Worm (Caenorhabditis elegans) whole organism, L2 larva: ENCODE results near the gene pid-5.

Experiments
- C34F6.9 ChIP-seq: fragments of 150-350 bp; optimal IDR thresholded peaks from 2 replicates; lab custom pipeline; 2014; ENCODE audit warnings: missing biosample characterization, missing genetic modification characterization
- R02D3.7 ChIP-seq: fragments of 150-350 bp; optimal IDR thresholded peaks from 2 replicates; lab custom pipeline; 2014; ENCODE audit warnings: missing biosample characterization, missing genetic modification characterization
- Y55F3AM.14 ChIP-seq: fragments of 200-800 bp; sonication (Bioruptor generic); optimal IDR thresholded peaks from 2 replicates; lab custom pipeline; 2018; ENCODE audit warnings: mild to moderate bottlenecking, missing genetic modification characterization, missing compliant biosample characterization
- ZK546.5 ChIP-seq: sonication (generic microtip); optimal IDR thresholded peaks from 2 replicates; lab custom pipeline; 2017; ENCODE audit warnings: missing biosample characterization, missing genetic modification characterization
- ama-1 ChIP-seq: fragments of 150-350 bp; optimal IDR thresholded peaks from 2 replicates; lab custom pipeline; 2018; ENCODE audit warnings: inconsistent platforms
- blmp-1 ChIP-seq: sonication (generic microtip); optimal IDR thresholded peaks from 2 replicates; lab custom pipeline; 2017; ENCODE audit warnings: missing genetic modification characterization, mild to moderate bottlenecking, missing compliant biosample characterization, antibody characterized with exemption, moderate library complexity; ENCODE audit not compliant: insufficient read depth
- ceh-16 ChIP-seq: fragments of 150-350 bp; optimal IDR thresholded peaks from 2 replicates; lab custom pipeline; 2014; ENCODE audit warnings: missing biosample characterization, missing genetic modification characterization
- crh-2 ChIP-seq: sonication (generic microtip); optimal IDR thresholded peaks from 2 replicates; lab custom pipeline; 2017; ENCODE audit warnings: missing biosample characterization, missing genetic modification characterization
- dmd-4 ChIP-seq: sonication (generic microtip); optimal IDR thresholded peaks from 2 replicates; lab custom pipeline; 2017; ENCODE audit warnings: missing biosample characterization, missing genetic modification characterization
- egl-27 ChIP-seq: sonication (generic microtip); optimal IDR thresholded peaks from 3 replicates; lab custom pipeline; 2017; ENCODE audit warnings: missing biosample characterization, missing genetic modification reagents, missing genetic modification characterization
- elt-1 ChIP-seq: fragments of 150-350 bp; optimal IDR thresholded peaks from 2 replicates; lab custom pipeline; 2014; ENCODE audit warnings: missing biosample characterization, missing genetic modification characterization
- elt-3 ChIP-seq: sonication (generic microtip); optimal IDR thresholded peaks from 2 replicates; lab custom pipeline; 2017; ENCODE audit warnings: missing biosample characterization, missing genetic modification characterization
- fos-1 ChIP-seq: fragments of 150-350 bp; optimal IDR thresholded peaks from 2 replicates; lab custom pipeline; 2014; ENCODE audit warnings: missing biosample characterization, missing genetic modification characterization
- lin-11 ChIP-seq: fragments of 150-350 bp; sonication (generic microtip); optimal IDR thresholded peaks from 2 replicates; lab custom pipeline; 2014; ENCODE audit warnings: missing biosample characterization, missing genetic modification characterization, inconsistent platforms, mixed read lengths
- lin-13 ChIP-seq: fragments of 150-350 bp; optimal IDR thresholded peaks from 2 replicates; lab custom pipeline; 2014; ENCODE audit warnings: missing biosample characterization, missing genetic modification reagents, missing genetic modification characterization
- lin-39 ChIP-seq: fragments of 150-350 bp; optimal IDR thresholded peaks from 2 replicates; lab custom pipeline; 2014; ENCODE audit warnings: missing biosample characterization, missing genetic modification reagents, missing genetic modification characterization
- lsy-2 ChIP-seq, 2 experiments: fragments of 150-350 bp in 1 of 2; sonication (generic microtip) in 1 of 2; optimal IDR thresholded peaks; 2 replicates each; lab custom pipeline; 2014 to 2017; ENCODE audit warnings: missing biosample characterization in 2 of 2, missing genetic modification characterization in 2 of 2
- mbf-1 ChIP-seq: sonication (generic microtip); optimal IDR thresholded peaks from 2 replicates; lab custom pipeline; 2017; ENCODE audit warnings: missing biosample characterization, missing genetic modification characterization
- mdl-1 ChIP-seq, 2 experiments: fragments of 150-350 bp in 1 of 2; sonication (generic microtip) in 1 of 2; optimal IDR thresholded peaks; 2 replicates each; lab custom pipeline; 2017; ENCODE audit warnings: missing biosample characterization in 2 of 2, missing genetic modification characterization in 2 of 2
- nhr-11 ChIP-seq: fragments of 150-350 bp; optimal IDR thresholded peaks from 2 replicates; lab custom pipeline; 2014; ENCODE audit warnings: missing biosample characterization, missing genetic modification characterization
- nhr-12 ChIP-seq: fragments of 150-350 bp; optimal IDR thresholded peaks from 2 replicates; lab custom pipeline; 2014; ENCODE audit warnings: missing biosample characterization, missing genetic modification characterization
- nhr-129 ChIP-seq: fragments of 150-350 bp; optimal IDR thresholded peaks from 2 replicates; lab custom pipeline; 2014; ENCODE audit warnings: missing biosample characterization, missing genetic modification characterization
- nhr-21 ChIP-seq: fragments of 150-350 bp; optimal IDR thresholded peaks from 2 replicates; lab custom pipeline; 2014; ENCODE audit warnings: missing biosample characterization, missing genetic modification characterization
- nhr-23 ChIP-seq: fragments of 150-350 bp; optimal IDR thresholded peaks from 2 replicates; lab custom pipeline; 2014; ENCODE audit warnings: missing biosample characterization, missing genetic modification reagents, missing genetic modification characterization
- nhr-237 ChIP-seq: fragments of 150-350 bp; optimal IDR thresholded peaks from 2 replicates; lab custom pipeline; 2014; ENCODE audit warnings: missing biosample characterization, missing genetic modification characterization
- nhr-25 ChIP-seq: fragments of 150-350 bp; sonication (generic microtip); optimal IDR thresholded peaks from 3 replicates; lab custom pipeline; 2014; ENCODE audit warnings: missing biosample characterization, missing genetic modification characterization
- nhr-6 ChIP-seq: fragments of 150-350 bp; optimal IDR thresholded peaks from 2 replicates; lab custom pipeline; 2014; ENCODE audit warnings: missing biosample characterization, missing genetic modification characterization
- nhr-77 ChIP-seq: fragments of 150-350 bp; optimal IDR thresholded peaks from 2 replicates; lab custom pipeline; 2014; ENCODE audit warnings: missing biosample characterization, missing genetic modification characterization
- peb-1 ChIP-seq: fragments of 150-350 bp; optimal IDR thresholded peaks from 2 replicates; lab custom pipeline; 2014; ENCODE audit warnings: missing biosample characterization, missing genetic modification characterization
- sem-4 ChIP-seq: fragments of 150-350 bp; optimal IDR thresholded peaks from 2 replicates; lab custom pipeline; 2014; ENCODE audit warnings: missing biosample characterization, missing genetic modification reagents, missing genetic modification characterization
- skn-1 ChIP-seq: sonication (generic microtip); optimal IDR thresholded peaks from 2 replicates; lab custom pipeline; 2017; ENCODE audit warnings: missing biosample characterization, missing genetic modification characterization
- sma-3 ChIP-seq: sonication (generic microtip); optimal IDR thresholded peaks from 2 replicates; lab custom pipeline; 2016; ENCODE audit warnings: missing genetic modification reagents, missing genetic modification characterization, missing compliant biosample characterization
- sma-9 ChIP-seq, 2 experiments: fragments of 150-350 bp in 1 of 2; sonication (generic microtip) in 1 of 2; optimal IDR thresholded peaks; 2 replicates each; lab custom pipeline; 2014 to 2016; ENCODE audit warnings: missing genetic modification characterization in 2 of 2, mild to moderate bottlenecking in 1 of 2, missing biosample characterization in 1 of 2, missing compliant biosample characterization in 1 of 2, missing genetic modification reagents in 1 of 2, moderate library complexity in 1 of 2
- snpc-4 ChIP-seq: fragments of 150-350 bp; optimal IDR thresholded peaks from 2 replicates; lab custom pipeline; 2014; ENCODE audit warnings: missing biosample characterization, missing genetic modification characterization
- unc-39 ChIP-seq: fragments of 150-350 bp; optimal IDR thresholded peaks from 2 replicates; lab custom pipeline; 2014; ENCODE audit warnings: missing biosample characterization, missing genetic modification characterization
- unc-55 ChIP-seq: fragments of 150-350 bp; sonication (generic microtip); optimal IDR thresholded peaks from 3 replicates; lab custom pipeline; 2014; ENCODE audit warnings: missing biosample characterization, missing genetic modification reagents, missing genetic modification characterization
- unc-62 ChIP-seq: fragments of 150-350 bp; optimal IDR thresholded peaks from 2 replicates; lab custom pipeline; 2014; ENCODE audit warnings: missing biosample characterization, missing genetic modification reagents, missing genetic modification characterization
- ztf-1 ChIP-seq: fragments of 200-800 bp; sonication (Bioruptor generic); conservative IDR thresholded peaks from 2 replicates; pipeline ENCODE4 v1.3.6; 2022; ENCODE audit warnings: missing genetic modification characterization, missing compliant biosample characterization
- ztf-11 ChIP-seq: sonication (generic microtip); optimal IDR thresholded peaks from 2 replicates; lab custom pipeline; 2017; ENCODE audit warnings: missing biosample characterization, missing genetic modification characterization
- ztf-4 ChIP-seq: fragments of 150-350 bp; optimal IDR thresholded peaks from 2 replicates; lab custom pipeline; 2014; ENCODE audit warnings: missing biosample characterization, missing genetic modification characterization

The pid-5 gene

DNA sequence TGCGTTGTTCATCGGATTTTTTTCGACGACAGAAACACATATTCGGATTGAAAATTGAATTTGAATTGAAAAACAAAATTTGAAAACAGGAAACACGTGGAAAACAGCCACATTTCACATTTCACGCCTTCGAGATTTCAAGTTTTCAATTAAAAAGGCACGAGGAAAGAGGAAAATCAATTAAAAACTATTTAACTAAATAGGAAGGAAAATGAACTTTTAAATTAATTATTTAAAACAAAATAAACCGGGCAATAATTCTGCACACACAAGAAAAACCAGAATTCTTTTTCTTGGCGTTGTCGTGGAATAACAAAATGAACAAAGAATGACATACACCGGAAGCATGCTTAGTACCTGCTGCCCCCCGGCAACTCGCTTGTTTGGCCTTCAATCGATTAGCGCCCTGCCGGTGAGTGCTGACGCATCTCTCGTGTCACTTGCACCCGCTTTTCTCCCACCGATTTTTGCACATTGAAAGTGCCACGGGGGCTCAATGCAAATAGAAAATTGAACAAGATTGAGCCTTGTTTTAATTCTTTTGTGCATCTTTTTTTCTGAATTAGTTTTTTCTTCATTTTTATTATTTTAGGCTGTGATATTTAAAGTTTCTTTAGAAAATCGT, 19.0 kb downstream of the pid-5 start, which contains the start of gene Y45G5AM.9 (continued):
- TF ChIP-seq snpc-4 (tag; lab: Kevin White, UChicago) (peak; percentile 72), nhr-129 (peak; percentile 79), blmp-1 (no peak)
- TF ChIP-seq, all 48 proteins: peak for 20

DNA sequence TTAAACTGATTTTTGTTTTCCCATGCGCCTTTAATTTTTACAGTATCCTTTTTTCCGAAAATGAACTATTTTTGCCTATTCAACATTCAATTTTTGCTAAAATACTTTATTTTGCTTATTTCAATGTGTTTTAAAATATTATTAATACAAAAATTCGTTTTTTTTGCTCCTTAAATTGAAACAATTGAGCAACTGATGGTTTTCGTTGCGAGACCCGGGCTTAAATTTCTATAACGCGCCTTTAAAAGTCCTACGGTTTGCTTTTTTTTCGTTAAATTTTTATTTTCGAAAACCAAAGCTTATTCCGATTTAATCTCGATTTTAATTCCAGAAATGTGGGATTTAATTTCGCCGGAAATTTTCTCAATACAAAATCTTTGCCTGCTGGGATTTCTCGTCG, 19.6 kb downstream of the pid-5 start, which contains the start of gene algn-5:
Gene algn-5 (plus strand): TSS at position 295 of the 400 bp plus-strand sequence.
- TF ChIP-seq R02D3.7 (tag; lab: Kevin White, UChicago) = no peak
- no peak for TF ChIP-seq mbf-1
- TF ChIP-seq Y55F3AM.14 = no peak
- no peak for TF ChIP-seq lin-39 (tag; lab: Kevin White, UChicago)
- TF ChIP-seq fos-1 (tag; lab: Kevin White, UChicago) = no peak
- TF ChIP-seq nhr-23 (tag; lab: Kevin White, UChicago) = no peak
- no peak for TF ChIP-seq elt-1 (tag; lab: Kevin White, UChicago)
- TF ChIP-seq ama-1 = no peak
- no peak for TF ChIP-seq elt-3 (tag; lab: Kevin White, UChicago)
- no peak for TF ChIP-seq sem-4
- TF ChIP-seq nhr-77 (tag; lab: Kevin White, UChicago) = no peak
- no peak for TF ChIP-seq nhr-21 (tag; lab: Kevin White, UChicago)
- no peak for TF ChIP-seq ztf-11
- no peak for TF ChIP-seq unc-62 (GFP tag; lab: Kevin White, UChicago)
- TF ChIP-seq nhr-129 = no peak
- no peak for TF ChIP-seq sma-9 (GFP tag; optimal IDR thresholded peaks at IDR 0.05; lab: Kevin White, UChicago)
- TF ChIP-seq sma-9 (tag; optimal IDR thresholded peaks at IDR 0.05; lab: Kevin White, UChicago) = no peak

ce11 chrV:4199185-4199584, 23.5 kb downstream of the pid-5 start, which contains the start of gene rpac-40:
rpac-40 (plus strand) TSS chrV:4199485.
- no peak for TF ChIP-seq mdl-1 (tag; optimal IDR thresholded peaks at IDR 0.05; lab: Kevin White, UChicago)
- no peak for TF ChIP-seq unc-39 (tag; lab: Kevin White, UChicago)
- no peak for TF ChIP-seq sma-3 (GFP tag; lab: Kevin White, UChicago)
- TF ChIP-seq nhr-11 (tag; lab: Kevin White, UChicago) = no peak
- TF ChIP-seq peb-1 (tag; lab: Kevin White, UChicago) = no peak
- no peak for TF ChIP-seq nhr-21 (tag; lab: Kevin White, UChicago)
- TF ChIP-seq nhr-237 (tag; lab: Kevin White, UChicago) = no peak
- no peak for TF ChIP-seq lin-13 (GFP tag; lab: Kevin White, UChicago)
- no peak for TF ChIP-seq nhr-12 (tag; lab: Kevin White, UChicago)
- no peak for TF ChIP-seq ceh-16 (tag; lab: Kevin White, UChicago)
- TF ChIP-seq lin-11 (tag; lab: Kevin White, UChicago) = no peak
- no peak for TF ChIP-seq nhr-25 (tag; lab: Kevin White, UChicago)
- no peak for TF ChIP-seq nhr-77 (tag; lab: Kevin White, UChicago)
- no peak for TF ChIP-seq lin-39 (tag; lab: Kevin White, UChicago)
- TF ChIP-seq nhr-6 (tag; lab: Kevin White, UChicago) = no peak
- TF ChIP-seq lsy-2 (tag; optimal IDR thresholded peaks at IDR 0.05; lab: Kevin White, UChicago) = no peak
- no peak for TF ChIP-seq dmd-4 (tag; lab: Kevin White, UChicago)
- no peak for TF ChIP-seq R02D3.7 (tag; lab: Kevin White, UChicago)
- no peak for TF ChIP-seq C34F6.9 (tag; lab: Kevin White, UChicago)
- no peak for TF ChIP-seq ztf-1 (GFP tag; lab: Robert Waterston, UW)

ce11 chrV:4204421-4204820, 28.7 kb downstream of the pid-5 start, which contains the start of gene H43I07.1:
H43I07.1 (plus strand) TSS chrV:4204721.
- TF ChIP-seq ztf-4 (tag; lab: Kevin White, UChicago) (no peak), nhr-23 (tag; lab: Kevin White, UChicago) (no peak), nhr-12 (tag; lab: Kevin White, UChicago) (no peak), crh-2 (tag; lab: Kevin White, UChicago) (no peak), mbf-1 (no peak), lin-13 (GFP tag; lab: Kevin White, UChicago) (no peak), C34F6.9 (tag; lab: Kevin White, UChicago) (no peak), skn-1 (tag; lab: Kevin White, UChicago) (no peak), sem-4 (no peak), ceh-16 (tag; lab: Kevin White, UChicago) (no peak), ZK546.5 (no peak), unc-55 (no peak), peb-1 (tag; lab: Kevin White, UChicago) (no peak), nhr-21 (tag; lab: Kevin White, UChicago) (no peak), blmp-1 (no peak), dmd-4 (tag; lab: Kevin White, UChicago) (no peak), unc-39 (tag; lab: Kevin White, UChicago) (no peak), lsy-2 (tag; optimal IDR thresholded peaks at IDR 0.05; lab: Kevin White, UChicago) (no peak), egl-27 (tag; lab: Kevin White, UChicago) (no peak), sma-9 (GFP tag; optimal IDR thresholded peaks at IDR 0.05; lab: Kevin White, UChicago) (no peak), sma-9 (tag; optimal IDR thresholded peaks at IDR 0.05; lab: Kevin White, UChicago) (no peak)
